Worm (Caenorhabditis elegans): ENCODE results near the gene dct-19.

DNA sequence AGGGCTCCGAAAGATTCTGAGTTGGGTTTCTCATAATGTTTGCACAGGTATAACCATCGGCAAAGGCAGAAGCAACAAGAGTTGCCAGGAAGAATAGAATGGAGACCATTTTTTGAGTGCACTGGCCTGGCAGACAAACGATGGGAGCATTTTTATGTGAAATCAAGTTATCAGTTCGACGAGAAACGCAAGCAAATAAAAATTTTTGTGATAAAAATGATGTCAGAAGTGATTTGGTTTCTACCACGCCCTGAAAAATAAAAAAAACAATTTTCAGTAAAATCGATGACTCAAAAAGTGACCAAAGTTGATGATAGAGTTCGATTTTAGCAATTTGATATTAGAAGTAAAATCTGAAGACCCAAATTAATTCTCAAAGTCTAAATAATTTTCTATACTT lies 32.9 kb upstream of the dct-19 start, which contains the start of gene K08D8.4:
- TF ChIP-seq cog-1 (tag; optimal IDR thresholded peaks at IDR 0.05), result no peak
- TF ChIP-seq ztf-29 (GFP tag; IDR thresholded peaks at IDR 0.05), result no peak
- TF ChIP-seq flt-1 (GFP tag; IDR thresholded peaks at IDR 0.05), result no peak
- TF ChIP-seq T22C8.4 (GFP tag; IDR thresholded peaks at IDR 0.05), result no peak
- TF ChIP-seq ref-1 (GFP tag; conservative IDR thresholded peaks at IDR 0.05), result no peak

Data from whole organism, midembryonic.